Fruit fly (Drosophila melanogaster): ENCODE results near the gene fd3F.
A peak's percentile ranks its signal among the peaks of the same experiment; 100 is the strongest.

The fd3F gene

dm6 chrX:3811340-3811788 is 9.2 kb downstream of the fd3F start, which contains the start of gene ec:
Gene ec (plus strand): TSS chrX:3811698.
- TF ChIP-seq OdsH (GFP tag; optimal IDR thresholded peaks at IDR 0.05) (no peak), pdm3 (GFP tag; optimal IDR thresholded peaks at IDR 0.05) (no peak), eg (GFP tag; IDR thresholded peaks at IDR 0.05) (peak; percentile 33; the same call in 1 of the 3 replicates), Ets21C (GFP tag; optimal IDR thresholded peaks at IDR 0.05) (no peak), CG7368 (GFP tag; optimal IDR thresholded peaks at IDR 0.05) (no peak), CG6276 (GFP tag; optimal IDR thresholded peaks at IDR 0.05) (no peak), CG6808 (GFP tag; optimal IDR thresholded peaks at IDR 0.05) (no peak), Smox (GFP tag; optimal IDR thresholded peaks at IDR 0.05) (no peak), CG3032 (tag; optimal IDR thresholded peaks at IDR 0.05) (no peak), spab (GFP tag; optimal IDR thresholded peaks at IDR 0.05) (no peak), CG1621 (tag; optimal IDR thresholded peaks at IDR 0.05) (no peak), fd85E (GFP tag; optimal IDR thresholded peaks at IDR 0.05) (no peak), net (GFP tag; optimal IDR thresholded peaks at IDR 0.05) (peak; percentile 22), CG6163 (GFP tag; IDR thresholded peaks at IDR 0.05) (peak; percentile 48; the same call in 1 of the 3 replicates), CG15336 (GFP tag; IDR thresholded peaks at IDR 0.05) (peak; percentile 49; the same call in 1 of the 2 replicates), Lpt (GFP tag; optimal IDR thresholded peaks at IDR 0.05) (peak; percentile 21), cyc (GFP tag; optimal IDR thresholded peaks at IDR 0.05) (no peak), achi (GFP tag; optimal IDR thresholded peaks at IDR 0.05) (no peak), vri (GFP tag; optimal IDR thresholded peaks at IDR 0.05) (no peak), CG11762 (GFP tag; optimal IDR thresholded peaks at IDR 0.05; ENCODE audit: insufficient read depth) (no peak), Sox14 (GFP tag; optimal IDR thresholded peaks at IDR 0.05) (no peak), lz (GFP tag; optimal IDR thresholded peaks at IDR 0.05) (no peak), fd59A (GFP tag; optimal IDR thresholded peaks at IDR 0.05) (no peak), CG9139 (GFP tag; optimal IDR thresholded peaks at IDR 0.05) (peak; percentile 6), Hr39 (GFP tag; optimal IDR thresholded peaks at IDR 0.05) (no peak), CG8119 (GFP tag; IDR thresholded peaks at IDR 0.05) (peak; percentile 33; the same call in 1 of the 3 replicates), CG10669 (GFP tag; optimal IDR thresholded peaks at IDR 0.05) (no peak), Eip93F (GFP tag; optimal IDR thresholded peaks at IDR 0.05) (no peak), CG10631 (GFP tag; optimal IDR thresholded peaks at IDR 0.05) (no peak), CG11902 (GFP tag; optimal IDR thresholded peaks at IDR 0.05) (no peak), Eip75B (GFP tag; optimal IDR thresholded peaks at IDR 0.05) (no peak), Sox102F (GFP tag; optimal IDR thresholded peaks at IDR 0.05) (no peak), CG3919 (GFP tag; optimal IDR thresholded peaks at IDR 0.05) (peak; percentile 42), dsx (GFP tag; optimal IDR thresholded peaks at IDR 0.05; ENCODE audit: poor library complexity, severe bottlenecking) (peak; percentile 26), Hr38 (GFP tag; optimal IDR thresholded peaks at IDR 0.05) (no peak), Gug (GFP tag; IDR thresholded peaks at IDR 0.05) (0 out of 2 replicates have a peak, but pooled peaks have one; percentile 23), CG31627 (GFP tag; optimal IDR thresholded peaks at IDR 0.05) (no peak), Sox15 (GFP tag; optimal IDR thresholded peaks at IDR 0.05) (no peak), CG8319 (GFP tag; optimal IDR thresholded peaks at IDR 0.05) (no peak), CG6854 (GFP tag; optimal IDR thresholded peaks at IDR 0.05) (peak; percentile 46), dac (GFP tag; optimal IDR thresholded peaks at IDR 0.05) (no peak), CG16779 (tag; optimal IDR thresholded peaks at IDR 0.05) (no peak), acj6 (GFP tag; optimal IDR thresholded peaks at IDR 0.05) (no peak), CG34406 (GFP tag; optimal IDR thresholded peaks at IDR 0.05) (no peak), CG8632 (GFP tag; optimal IDR thresholded peaks at IDR 0.05) (no peak), salr (GFP tag; optimal IDR thresholded peaks at IDR 0.05) (no peak), Hr4 (GFP tag; optimal IDR thresholded peaks at IDR 0.05) (no peak), topi (GFP tag; optimal IDR thresholded peaks at IDR 0.05) (no peak), fkh (GFP tag; optimal IDR thresholded peaks at IDR 0.05) (peak; percentile 63), svp (GFP tag) (no peak), Blimp-1 (GFP tag; optimal IDR thresholded peaks at IDR 0.05) (no peak), CG4318 (GFP tag; optimal IDR thresholded peaks at IDR 0.05) (no peak), Ets96B (tag; optimal IDR thresholded peaks at IDR 0.05) (no peak)

Measured in whole organism, prepupa.